Fruit fly (Drosophila melanogaster): ENCODE measurements around the gene CG5653.

Gene CG5653

DNA sequence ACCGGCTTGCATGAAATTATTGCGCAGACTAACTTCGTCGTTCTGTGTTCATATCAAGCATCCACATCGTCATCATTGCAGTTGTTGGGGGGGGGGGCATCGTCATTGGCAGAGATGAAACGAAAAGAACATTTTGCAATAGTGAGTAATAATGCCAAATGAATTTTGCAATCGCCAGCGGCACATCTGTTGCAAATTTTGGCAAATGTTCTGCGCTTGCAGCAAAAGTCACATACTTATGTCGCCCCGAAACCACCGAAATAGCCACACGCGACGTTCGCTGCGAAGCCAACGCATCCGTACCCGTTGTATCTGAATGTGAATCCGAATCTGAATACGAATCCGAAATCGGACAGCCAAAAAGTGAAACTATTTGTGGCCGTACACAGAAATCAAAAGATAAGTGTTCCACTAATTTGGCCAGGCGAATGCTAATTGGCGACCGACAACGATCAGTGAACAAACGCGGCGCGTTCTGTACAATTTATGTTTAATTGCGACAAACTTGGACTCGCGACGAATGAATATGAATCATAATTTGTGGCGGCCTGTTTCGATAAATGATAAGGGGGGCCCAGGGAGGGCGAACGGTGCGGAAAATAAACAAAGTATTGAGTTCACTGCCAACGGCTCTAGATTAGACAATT, 18.2 kb downstream of the CG5653 start:
- TF ChIP-seq tai (GFP tag; optimal IDR thresholded peaks at IDR 0.05) = no peak
- TF ChIP-seq dsf (GFP tag; optimal IDR thresholded peaks at IDR 0.05; ENCODE audit: borderline replicate concordance) = no peak
- no peak for TF ChIP-seq brk (GFP tag; optimal IDR thresholded peaks at IDR 0.05)
- TF ChIP-seq foxo (GFP tag; optimal IDR thresholded peaks at IDR 0.05) = no peak
- TF ChIP-seq psq (GFP tag; optimal IDR thresholded peaks at IDR 0.05) = no peak
- TF ChIP-seq usp (GFP tag; optimal IDR thresholded peaks at IDR 0.05) = no peak
- TF ChIP-seq Abd-B (GFP tag; optimal IDR thresholded peaks at IDR 0.05) = no peak

DNA sequence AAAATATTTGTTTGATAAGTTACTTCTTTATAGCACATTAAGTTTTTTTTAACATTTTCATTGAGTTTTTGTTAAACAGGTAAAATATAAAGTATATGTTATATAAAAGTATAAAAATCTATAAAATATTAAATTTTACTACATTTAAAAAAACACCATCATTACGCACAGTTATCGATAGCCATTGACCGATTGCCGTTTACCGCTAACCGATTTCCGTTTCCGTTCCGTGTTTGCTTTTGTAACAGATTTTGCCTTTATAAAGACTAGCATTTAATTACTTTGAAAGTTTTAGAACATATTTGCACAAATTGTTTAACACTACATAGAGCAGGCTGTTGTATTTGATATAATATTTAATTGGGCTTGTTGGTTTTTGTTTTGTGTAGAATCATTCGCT, 26.5 kb downstream of the CG5653 start:
- no peak for TF ChIP-seq brk (GFP tag; optimal IDR thresholded peaks at IDR 0.05)
- no peak for TF ChIP-seq rgr (GFP tag; optimal IDR thresholded peaks at IDR 0.05)
- TF ChIP-seq HLH106 (tag; optimal IDR thresholded peaks at IDR 0.05) = no peak
- no peak for TF ChIP-seq ey (GFP tag; optimal IDR thresholded peaks at IDR 0.05)
- no peak for TF ChIP-seq sv (GFP tag; optimal IDR thresholded peaks at IDR 0.05)
- TF ChIP-seq Sp1 (GFP tag; optimal IDR thresholded peaks at IDR 0.05) = no peak
- no peak for TF ChIP-seq CG32264 (GFP tag; optimal IDR thresholded peaks at IDR 0.05)
- TF ChIP-seq Hnf4 (GFP tag; optimal IDR thresholded peaks at IDR 0.05) = no peak
- TF ChIP-seq dl (GFP tag; optimal IDR thresholded peaks at IDR 0.05; ENCODE audit: insufficient read depth in 1 of 2, partially characterized antibody in 2 of 2) = no peak
- TF ChIP-seq Hr83 (GFP tag; optimal IDR thresholded peaks at IDR 0.05; ENCODE audit: poor library complexity, severe bottlenecking) = no peak
- TF ChIP-seq jim (GFP tag; optimal IDR thresholded peaks at IDR 0.05) = no peak
- TF ChIP-seq Myc (optimal IDR thresholded peaks at IDR 0.05) = no peak
- no peak for TF ChIP-seq lola (GFP tag; optimal IDR thresholded peaks at IDR 0.05)
- TF ChIP-seq Vsx2 (GFP tag; optimal IDR thresholded peaks at IDR 0.05; ENCODE audit: partially characterized antibody) = no peak
- TF ChIP-seq Rel (GFP tag; optimal IDR thresholded peaks at IDR 0.05) = no peak
- no peak for TF ChIP-seq Rel (tag; optimal IDR thresholded peaks at IDR 0.05)

DNA sequence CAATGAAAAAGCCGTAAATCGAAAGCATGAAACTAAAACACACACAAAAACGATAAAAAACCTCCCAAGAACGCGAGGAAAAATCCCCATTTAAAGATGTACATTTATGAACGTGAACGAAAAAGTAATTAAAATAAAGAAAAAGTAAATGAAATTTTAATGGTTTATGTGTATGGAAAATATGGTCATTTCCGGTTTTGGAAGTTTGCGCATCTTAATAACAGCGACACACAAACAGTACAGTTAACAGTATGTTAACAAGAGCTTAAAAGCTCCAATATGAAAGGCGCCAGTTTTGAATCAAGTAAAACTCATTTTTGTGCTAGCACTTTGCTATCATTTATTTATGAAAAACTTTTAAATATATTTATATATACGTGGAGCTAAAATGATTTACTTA, 34.3 kb downstream of the CG5653 start:
- TF ChIP-seq Vsx2 (GFP tag; optimal IDR thresholded peaks at IDR 0.05; ENCODE audit: partially characterized antibody) = no peak
- TF ChIP-seq HLH106 (tag; optimal IDR thresholded peaks at IDR 0.05) = no peak
- no peak for TF ChIP-seq fru (GFP tag; optimal IDR thresholded peaks at IDR 0.05)
- peak; percentile 34 for TF ChIP-seq CrebA (GFP tag; optimal IDR thresholded peaks at IDR 0.05; ENCODE audit: borderline replicate concordance)
- TF ChIP-seq pan (optimal IDR thresholded peaks at IDR 0.05) = no peak
- TF ChIP-seq Sp1 (GFP tag; optimal IDR thresholded peaks at IDR 0.05) = no peak
- TF ChIP-seq brk (GFP tag; optimal IDR thresholded peaks at IDR 0.05) = no peak
- TF ChIP-seq lola (GFP tag; optimal IDR thresholded peaks at IDR 0.05) = no peak

DNA sequence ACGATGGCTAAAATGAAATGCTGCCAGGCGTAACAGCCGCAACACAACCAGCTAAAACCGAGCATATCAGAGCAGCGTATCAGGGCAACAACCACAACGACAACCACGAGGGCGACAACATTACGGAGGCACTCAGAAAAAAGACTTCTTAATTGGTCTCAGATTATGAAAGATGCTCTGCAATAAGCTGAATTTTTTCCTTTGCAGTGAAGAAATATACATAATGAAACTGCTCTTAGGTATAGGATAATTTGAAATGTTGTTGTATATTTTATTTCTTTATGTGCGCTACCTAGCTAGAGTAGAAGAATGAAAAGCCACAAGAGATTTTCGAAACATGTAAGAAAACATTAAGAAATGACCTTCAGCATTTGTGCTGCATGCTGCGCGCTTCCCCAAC, 36.6 kb downstream of the CG5653 start:
- no peak for TF ChIP-seq woc (GFP tag; optimal IDR thresholded peaks at IDR 0.05)
- TF ChIP-seq pan (optimal IDR thresholded peaks at IDR 0.05) = no peak
- TF ChIP-seq jim (GFP tag; optimal IDR thresholded peaks at IDR 0.05) = no peak
- TF ChIP-seq dl (GFP tag; optimal IDR thresholded peaks at IDR 0.05; ENCODE audit: insufficient read depth in 1 of 2, partially characterized antibody in 2 of 2) = no peak
- TF ChIP-seq Hr78 (GFP tag; optimal IDR thresholded peaks at IDR 0.05) = no peak
- no peak for TF ChIP-seq dmrt93B (GFP tag; optimal IDR thresholded peaks at IDR 0.05)
- no peak for TF ChIP-seq brk (GFP tag; optimal IDR thresholded peaks at IDR 0.05)
- no peak for TF ChIP-seq Dif (GFP tag; optimal IDR thresholded peaks at IDR 0.05; ENCODE audit: partially characterized antibody)
- no peak for TF ChIP-seq CrebA (GFP tag; optimal IDR thresholded peaks at IDR 0.05; ENCODE audit: borderline replicate concordance)
- TF ChIP-seq ey (GFP tag; optimal IDR thresholded peaks at IDR 0.05) = no peak
- TF ChIP-seq tai (GFP tag; optimal IDR thresholded peaks at IDR 0.05) = no peak
- TF ChIP-seq sage (GFP tag; optimal IDR thresholded peaks at IDR 0.05) = no peak
- TF ChIP-seq usp (GFP tag; optimal IDR thresholded peaks at IDR 0.05) = no peak
- TF ChIP-seq fru (GFP tag; optimal IDR thresholded peaks at IDR 0.05) = no peak

DNA sequence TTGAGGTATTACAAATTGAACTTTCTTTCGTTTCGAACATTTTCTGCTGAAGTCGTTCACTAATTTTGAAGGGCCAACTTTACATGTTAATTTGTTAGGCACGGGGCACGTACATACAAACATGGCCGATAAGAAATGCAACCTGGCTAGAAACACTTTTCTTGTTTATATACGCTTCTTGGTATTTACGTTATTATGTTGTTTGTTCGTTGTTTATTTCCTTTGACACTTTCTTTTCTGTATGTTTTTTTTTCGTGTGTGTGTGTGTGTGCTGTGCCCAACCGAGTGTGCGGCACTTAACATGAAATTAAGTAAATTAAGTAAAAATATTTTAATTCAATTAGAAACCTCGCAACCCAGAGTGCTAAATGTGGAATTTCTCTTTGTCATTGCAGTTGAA, 40.5 kb downstream of the CG5653 start:
- TF ChIP-seq CG9705 (GFP tag; optimal IDR thresholded peaks at IDR 0.05) (no peak), rgr (GFP tag; optimal IDR thresholded peaks at IDR 0.05) (no peak), Hnf4 (GFP tag; optimal IDR thresholded peaks at IDR 0.05) (no peak), pan (optimal IDR thresholded peaks at IDR 0.05) (no peak), HLH106 (tag; optimal IDR thresholded peaks at IDR 0.05) (no peak), Rel (GFP tag; optimal IDR thresholded peaks at IDR 0.05) (no peak), Rel (tag; optimal IDR thresholded peaks at IDR 0.05) (no peak), Dfd (GFP tag; optimal IDR thresholded peaks at IDR 0.05) (no peak), h (GFP tag; optimal IDR thresholded peaks at IDR 0.05) (no peak), br (GFP tag; optimal IDR thresholded peaks at IDR 0.05) (no peak), dl (GFP tag; optimal IDR thresholded peaks at IDR 0.05; ENCODE audit: insufficient read depth in 1 of 2, partially characterized antibody in 2 of 2) (no peak), fru (GFP tag; optimal IDR thresholded peaks at IDR 0.05) (no peak), foxo (GFP tag; optimal IDR thresholded peaks at IDR 0.05) (no peak), Vsx2 (GFP tag; optimal IDR thresholded peaks at IDR 0.05; ENCODE audit: partially characterized antibody) (no peak), jim (GFP tag; optimal IDR thresholded peaks at IDR 0.05) (no peak), sage (GFP tag; optimal IDR thresholded peaks at IDR 0.05) (no peak), woc (GFP tag; optimal IDR thresholded peaks at IDR 0.05) (no peak)

Measured in whole organism, wandering third instar larva.